Worm (Caenorhabditis elegans) whole organism, midembryonic: ENCODE data around the gene clec-171.

Source experiments
- T22C8.4 ChIP-seq: fragments of 200-800 bp; sonication (Bioruptor generic); IDR thresholded peaks from 2 replicates; pipeline ENCODE4 v1.3.6; 2022; ENCODE audit warnings: missing genetic modification characterization, missing compliant biosample characterization
- flt-1 ChIP-seq: fragments of 200-800 bp; sonication (Bioruptor generic); IDR thresholded peaks from 2 replicates; pipeline ENCODE4 v1.3.6; 2022; ENCODE audit warnings: missing genetic modification characterization, missing compliant biosample characterization
- tab-1 ChIP-seq: fragments of 200-800 bp; sonication (Bioruptor generic); IDR thresholded peaks from 2 replicates; pipeline ENCODE4 v1.3.6; 2022; ENCODE audit warnings: missing genetic modification characterization, missing compliant biosample characterization

ce11 chrIV:1454194-1454593 lies 27.0 kb upstream of the clec-171 start:
- TF ChIP-seq T22C8.4 (no peak), tab-1 (no peak), flt-1 (GFP tag; lab: Robert Waterston, UW) (no peak)
